Worm (Caenorhabditis elegans) whole organism, L1 larva: ENCODE measurements around the gene ZK822.9.
A peak's percentile ranks its signal among the peaks of the same experiment; 100 is the strongest.

ENCODE experiments used
- C16A3.4 ChIP-seq: fragments of 150-350 bp; optimal IDR thresholded peaks from 2 replicates; lab custom pipeline; 2014; ENCODE audit warnings: missing biosample characterization, missing genetic modification characterization
- C34B4.2 ChIP-seq: sonication (generic microtip); optimal IDR thresholded peaks from 2 replicates; lab custom pipeline; 2017; ENCODE audit warnings: mild to moderate bottlenecking, missing genetic modification characterization, missing compliant biosample characterization
- aha-1 ChIP-seq: fragments of 150-350 bp; optimal IDR thresholded peaks from 2 replicates; lab custom pipeline; 2014; ENCODE audit warnings: missing biosample characterization, missing genetic modification characterization
- ama-1 ChIP-seq: fragments of 150-350 bp; optimal IDR thresholded peaks from 2 replicates; lab custom pipeline; 2014
- blmp-1 ChIP-seq: fragments of 150-350 bp; optimal IDR thresholded peaks from 2 replicates; lab custom pipeline; 2014; ENCODE audit warnings: missing biosample characterization, missing genetic modification characterization
- ceh-63 ChIP-seq: fragments of 200-800 bp; sonication (Bioruptor generic); optimal IDR thresholded peaks from 2 replicates; lab custom pipeline; 2018; ENCODE audit warnings: mild to moderate bottlenecking, missing genetic modification characterization, missing compliant biosample characterization
- ceh-8 ChIP-seq: fragments of 200-800 bp; sonication (Bioruptor generic); optimal IDR thresholded peaks from 2 replicates; lab custom pipeline; 2018; ENCODE audit warnings: mild to moderate bottlenecking, missing genetic modification characterization, moderate library complexity, missing compliant biosample characterization
- dsc-1 ChIP-seq: sonication (generic microtip); optimal IDR thresholded peaks from 2 replicates; lab custom pipeline; 2016; ENCODE audit warnings: mild to moderate bottlenecking, missing genetic modification characterization, missing compliant biosample characterization
- efl-1 ChIP-seq, 4 experiments: fragments of 150-350 bp; optimal IDR thresholded peaks in 3 of 4; peaks in 1 of 4; 1 replicate in 1 of 4; 2 replicates in 3 of 4; lab custom pipeline; 2014; ENCODE audit warnings: missing biosample characterization in 2 of 4, missing genetic modification characterization in 2 of 4, missing genetic modification reagents in 2 of 4
- egl-13 ChIP-seq: sonication (generic microtip); optimal IDR thresholded peaks from 2 replicates; lab custom pipeline; 2016; ENCODE audit warnings: missing genotype, missing genetic modification reagents, missing genetic modification characterization, missing compliant biosample characterization
- egl-27 ChIP-seq, 2 experiments: fragments of 150-350 bp in 1 of 2; sonication (generic microtip); optimal IDR thresholded peaks; 3 replicates each; lab custom pipeline; 2017 to 2018; ENCODE audit warnings: missing biosample characterization in 2 of 2, missing genetic modification characterization in 2 of 2, missing genetic modification reagents in 2 of 2
- elt-2 ChIP-seq: sonication (generic microtip); optimal IDR thresholded peaks from 2 replicates; lab custom pipeline; 2016; ENCODE audit warnings: missing genetic modification characterization, mild to moderate bottlenecking, inconsistent platforms, missing compliant biosample characterization, missing genetic modification reagents
- elt-3 ChIP-seq, 6 experiments: fragments of 150-350 bp in 1 of 6; sonication (generic microtip); optimal IDR thresholded peaks; 2 replicates each; lab custom pipeline; 2017 to 2018; ENCODE audit warnings: missing biosample characterization in 6 of 6, missing genetic modification characterization in 6 of 6, inconsistent platforms in 1 of 6
- ets-5 ChIP-seq: fragments of 200-800 bp; sonication (Bioruptor generic); IDR thresholded peaks from 2 replicates; pipeline ENCODE4 v1.3.6; 2022; ENCODE audit warnings: missing genetic modification characterization, missing compliant biosample characterization
- fkh-4 ChIP-seq: sonication (generic microtip); optimal IDR thresholded peaks from 2 replicates; lab custom pipeline; 2016; ENCODE audit warnings: missing compliant biosample characterization, missing genetic modification characterization, borderline replicate concordance
- fos-1 ChIP-seq: fragments of 150-350 bp; optimal IDR thresholded peaks from 2 replicates; lab custom pipeline; 2014; ENCODE audit warnings: missing biosample characterization, missing genetic modification characterization
- hlh-17 ChIP-seq: fragments of 200-800 bp; sonication (Bioruptor generic); optimal IDR thresholded peaks from 2 replicates; lab custom pipeline; 2018; ENCODE audit warnings: missing genetic modification characterization, mild to moderate bottlenecking, missing compliant biosample characterization, moderate library complexity, borderline replicate concordance
- hlh-4 ChIP-seq: sonication (generic microtip); optimal IDR thresholded peaks from 2 replicates; lab custom pipeline; 2016; ENCODE audit warnings: mild to moderate bottlenecking, missing genetic modification characterization, missing compliant biosample characterization
- irx-1 ChIP-seq: sonication (generic microtip); optimal IDR thresholded peaks from 2 replicates; lab custom pipeline; 2016; ENCODE audit warnings: missing genetic modification characterization, missing compliant biosample characterization
- isw-1 ChIP-seq: fragments of 200-800 bp; sonication (Bioruptor generic); IDR thresholded peaks from 2 replicates; pipeline ENCODE4 v1.3.6; 2022; ENCODE audit warnings: missing genetic modification characterization, missing compliant biosample characterization
- jun-1 ChIP-seq: fragments of 150-350 bp; optimal IDR thresholded peaks from 2 replicates; lab custom pipeline; 2014; ENCODE audit warnings: missing biosample characterization, missing genetic modification reagents, missing genetic modification characterization
- lin-13 ChIP-seq: fragments of 150-350 bp; optimal IDR thresholded peaks from 2 replicates; lab custom pipeline; 2014; ENCODE audit warnings: missing biosample characterization, missing genetic modification reagents, missing genetic modification characterization
- lin-14 ChIP-seq: fragments of 200-800 bp; sonication (Bioruptor generic); optimal IDR thresholded peaks from 2 replicates; lab custom pipeline; 2018; ENCODE audit warnings: mild to moderate bottlenecking, missing genetic modification characterization, moderate library complexity, missing compliant biosample characterization
- lin-15B ChIP-seq: fragments of 150-350 bp; sonication (generic microtip); optimal IDR thresholded peaks from 3 replicates; lab custom pipeline; 2014; ENCODE audit warnings: missing biosample characterization, missing genetic modification characterization
- lin-39 ChIP-seq: fragments of 150-350 bp; optimal IDR thresholded peaks from 2 replicates; lab custom pipeline; 2014; ENCODE audit warnings: missing biosample characterization, missing genetic modification reagents, missing genetic modification characterization
- mab-9 ChIP-seq: fragments of 200-800 bp; sonication (Bioruptor generic); IDR thresholded peaks from 2 replicates; pipeline ENCODE4 v1.3.6; 2022; ENCODE audit warnings: missing genetic modification reagents, missing genetic modification characterization, missing compliant biosample characterization
- mdl-1 ChIP-seq, 2 experiments: fragments of 150-350 bp; optimal IDR thresholded peaks; 2 replicates each; lab custom pipeline; 2014 to 2017; ENCODE audit warnings: missing biosample characterization in 2 of 2, missing genetic modification characterization in 2 of 2, inconsistent platforms in 1 of 2
- mef-2 ChIP-seq: fragments of 150-350 bp; optimal IDR thresholded peaks from 2 replicates; lab custom pipeline; 2014; ENCODE audit warnings: missing biosample characterization, missing genetic modification characterization
- mep-1 ChIP-seq: fragments of 150-350 bp; optimal IDR thresholded peaks from 2 replicates; lab custom pipeline; 2014; ENCODE audit warnings: missing biosample characterization, missing genetic modification characterization
- nhr-12 ChIP-seq: sonication (generic microtip); optimal IDR thresholded peaks from 2 replicates; lab custom pipeline; 2017; ENCODE audit warnings: missing biosample characterization, missing genetic modification characterization
- nhr-237 ChIP-seq: fragments of 150-350 bp; optimal IDR thresholded peaks from 2 replicates; lab custom pipeline; 2014; ENCODE audit warnings: missing biosample characterization, missing genetic modification characterization
- nhr-28 ChIP-seq: fragments of 150-350 bp; optimal IDR thresholded peaks from 2 replicates; lab custom pipeline; 2014; ENCODE audit warnings: missing biosample characterization, missing genetic modification characterization
- nhr-76 ChIP-seq: sonication (generic microtip); optimal IDR thresholded peaks from 2 replicates; lab custom pipeline; 2017; ENCODE audit warnings: missing biosample characterization, missing genetic modification characterization
- nhr-84 ChIP-seq: sonication (generic microtip); optimal IDR thresholded peaks from 2 replicates; lab custom pipeline; 2017; ENCODE audit warnings: missing biosample characterization, missing genetic modification characterization
- nhr-85 ChIP-seq: sonication (generic microtip); peaks from one replicate; lab custom pipeline; 2016; ENCODE audit warnings: missing genetic modification characterization, inconsistent platforms, missing compliant biosample characterization
- pax-3 ChIP-seq: fragments of 200-800 bp; sonication (Bioruptor generic); optimal IDR thresholded peaks from 2 replicates; lab custom pipeline; 2018; ENCODE audit warnings: mild to moderate bottlenecking, missing genetic modification characterization, moderate library complexity, missing compliant biosample characterization
- pqm-1 ChIP-seq: sonication (generic microtip); optimal IDR thresholded peaks from 3 replicates; lab custom pipeline; 2017; ENCODE audit warnings: missing biosample characterization, missing genetic modification characterization
- rnt-1 ChIP-seq: sonication (generic microtip); optimal IDR thresholded peaks from 2 replicates; lab custom pipeline; 2016; ENCODE audit warnings: mild to moderate bottlenecking, missing genetic modification characterization, moderate library complexity, missing compliant biosample characterization
- skn-1 ChIP-seq: fragments of 150-350 bp; optimal IDR thresholded peaks from 2 replicates; lab custom pipeline; 2014; ENCODE audit warnings: missing biosample characterization, missing genetic modification characterization
- snpc-4 ChIP-seq: fragments of 150-350 bp; optimal IDR thresholded peaks from 2 replicates; lab custom pipeline; 2014; ENCODE audit warnings: missing biosample characterization, missing genetic modification characterization
- sox-4 ChIP-seq: sonication (generic microtip); optimal IDR thresholded peaks from 2 replicates; lab custom pipeline; 2016; ENCODE audit warnings: missing genetic modification characterization, missing compliant biosample characterization
- swsn-7 ChIP-seq: sonication (generic microtip); optimal IDR thresholded peaks from 2 replicates; lab custom pipeline; 2016; ENCODE audit warnings: missing genetic modification characterization, missing compliant biosample characterization
- tbx-2 ChIP-seq: sonication (generic microtip); optimal IDR thresholded peaks from 2 replicates; lab custom pipeline; 2016; ENCODE audit warnings: missing genetic modification characterization, missing compliant biosample characterization
- tlp-1 ChIP-seq: fragments of 150-350 bp; optimal IDR thresholded peaks from 2 replicates; lab custom pipeline; 2014; ENCODE audit warnings: missing biosample characterization, missing genetic modification characterization
- unc-86 ChIP-seq: sonication (generic microtip); optimal IDR thresholded peaks from 2 replicates; lab custom pipeline; 2016; ENCODE audit warnings: missing genetic modification characterization, missing compliant biosample characterization
- unc-98 ChIP-seq: fragments of 200-800 bp; sonication (Bioruptor generic); IDR thresholded peaks from 2 replicates; pipeline ENCODE4 v1.3.6; 2022; ENCODE audit warnings: missing genetic modification characterization, missing compliant biosample characterization
- vab-15 ChIP-seq: sonication (generic microtip); optimal IDR thresholded peaks from 2 replicates; lab custom pipeline; 2017; ENCODE audit warnings: missing genotype, mild to moderate bottlenecking, missing genetic modification characterization, missing compliant biosample characterization
- xbp-1 ChIP-seq: sonication (generic microtip); optimal IDR thresholded peaks from 2 replicates; lab custom pipeline; 2016; ENCODE audit warnings: missing genetic modification characterization, missing compliant biosample characterization
- zag-1 ChIP-seq: fragments of 150-350 bp; optimal IDR thresholded peaks from 2 replicates; lab custom pipeline; 2014; ENCODE audit warnings: missing biosample characterization, missing genetic modification characterization
- zip-4 ChIP-seq: fragments of 200-800 bp; sonication (Bioruptor generic); optimal IDR thresholded peaks from 2 replicates; lab custom pipeline; 2018; ENCODE audit warnings: mild to moderate bottlenecking, missing genetic modification characterization, moderate library complexity, missing compliant biosample characterization

ZK822.9 gene

DNA sequence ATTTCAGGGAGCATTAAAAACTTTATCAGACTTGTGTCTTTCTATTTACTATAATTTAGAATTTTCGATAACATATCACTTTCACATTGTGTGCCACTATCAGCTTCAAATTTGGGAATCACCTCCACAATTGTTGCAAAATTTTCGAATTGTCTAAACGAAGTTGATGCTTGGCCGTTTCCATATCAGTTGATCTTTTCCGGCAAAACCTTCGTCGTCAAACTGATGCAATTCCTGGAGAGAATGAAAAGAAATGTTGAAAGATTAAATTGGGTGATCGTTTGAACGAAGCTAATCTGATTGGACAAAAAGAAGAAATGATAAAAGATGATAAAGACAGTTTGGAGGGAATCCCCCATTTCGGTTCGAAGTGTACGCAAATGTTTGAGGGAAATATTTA, 39.8 kb downstream of the ZK822.9 start (continued):
- no peak for TF ChIP-seq egl-13 (tag; lab: Kevin White, UChicago)
- TF ChIP-seq elt-2 (tag; lab: Kevin White, UChicago) = peak; percentile 99
- TF ChIP-seq isw-1 (GFP tag; lab: Robert Waterston, UW) = no peak
- no peak for TF ChIP-seq egl-27 (tag; optimal IDR thresholded peaks at IDR 0.05; lab: Kevin White, UChicago)
- TF ChIP-seq xbp-1 (tag; lab: Kevin White, UChicago) = peak; percentile 1
- TF ChIP-seq dsc-1 = no peak
- TF ChIP-seq vab-15 = no peak
- TF ChIP-seq mef-2 (tag; lab: Kevin White, UChicago) = no peak
- TF ChIP-seq nhr-12 (tag; lab: Kevin White, UChicago) = no peak
- TF ChIP-seq rnt-1 (tag; lab: Kevin White, UChicago) = no peak
- TF ChIP-seq blmp-1 (tag; lab: Kevin White, UChicago) = peak; percentile 67
- TF ChIP-seq lin-39 (tag; lab: Kevin White, UChicago) = no peak
- TF ChIP-seq nhr-84 (tag; lab: Kevin White, UChicago) = no peak
- TF ChIP-seq zip-4 (GFP tag; lab: Kevin White, UChicago) = no peak
- TF ChIP-seq ceh-8 (GFP tag; lab: Kevin White, UChicago) = no peak
- TF ChIP-seq zag-1 (tag; lab: Kevin White, UChicago) = no peak
- TF ChIP-seq unc-98 (GFP tag; lab: Robert Waterston, UW) = no peak
- peak; percentile 32 for TF ChIP-seq jun-1
- no peak for TF ChIP-seq snpc-4 (tag; lab: Kevin White, UChicago)
- TF ChIP-seq nhr-76 (tag; lab: Kevin White, UChicago) = no peak
- peak in 5 of 6 experiments; percentile 15 to 73 (median 30) for TF ChIP-seq elt-3 (tag; optimal IDR thresholded peaks at IDR 0.05; lab: Kevin White, UChicago)
- TF ChIP-seq pax-3 (tag; lab: Kevin White, UChicago) = peak; percentile 37
- no peak for TF ChIP-seq fkh-4 (tag; lab: Kevin White, UChicago)
- no peak for TF ChIP-seq mab-9 (GFP tag; lab: Robert Waterston, UW)
- peak; percentile 13 for TF ChIP-seq swsn-7 (tag; lab: Kevin White, UChicago)
- TF ChIP-seq lin-14 = peak; percentile 34
- TF ChIP-seq nhr-28 (tag; lab: Kevin White, UChicago) = no peak
- TF ChIP-seq ets-5 = no peak
- peak; percentile 54 for TF ChIP-seq tlp-1 (tag; lab: Kevin White, UChicago)
- TF ChIP-seq skn-1 (tag; lab: Kevin White, UChicago) = no peak
- TF ChIP-seq hlh-4 (tag; lab: Kevin White, UChicago) = no peak
- TF ChIP-seq irx-1 (tag; lab: Kevin White, UChicago) = no peak
- TF ChIP-seq fos-1 (tag; lab: Kevin White, UChicago) = no peak
- TF ChIP-seq ama-1 = peak; percentile 80
- TF ChIP-seq hlh-17 = no peak
- TF ChIP-seq nhr-237 (tag; lab: Kevin White, UChicago) = no peak
- TF ChIP-seq, all 84 proteins: peak for 24

DNA sequence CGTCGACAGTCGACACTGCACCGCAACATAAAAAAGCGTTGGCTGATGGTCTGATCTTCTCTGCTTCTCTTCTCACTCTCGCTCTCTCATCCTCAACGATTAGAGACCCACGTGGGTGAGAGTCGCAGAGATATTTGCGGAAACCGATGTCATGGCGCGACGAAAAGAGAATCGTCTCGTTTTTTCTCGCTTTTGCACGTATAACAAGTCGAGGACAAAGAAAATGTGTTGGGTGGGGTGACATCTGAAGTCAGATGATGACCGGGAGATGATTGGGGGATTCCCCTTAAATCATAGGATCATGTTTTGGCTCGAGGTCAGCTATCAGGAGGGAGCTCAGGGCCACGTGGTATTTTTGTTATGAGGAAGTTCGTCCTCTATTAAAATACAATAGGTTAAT, 40.6 kb downstream of the ZK822.9 start:
- peak; percentile 83 for TF ChIP-seq aha-1 (tag; lab: Kevin White, UChicago)
- peak; percentile 72 for TF ChIP-seq lin-13 (GFP tag; lab: Kevin White, UChicago)
- peak; percentile 11 for TF ChIP-seq zip-4 (GFP tag; lab: Kevin White, UChicago)
- TF ChIP-seq C34B4.2 (tag; lab: Kevin White, UChicago) = no peak
- peak; percentile 77 for TF ChIP-seq fos-1 (tag; lab: Kevin White, UChicago)
- TF ChIP-seq tbx-2 (tag; lab: Kevin White, UChicago) = peak; percentile 90
- TF ChIP-seq ceh-63 (GFP tag; lab: Kevin White, UChicago) = no peak
- TF ChIP-seq sox-4 = peak; percentile 63
- TF ChIP-seq vab-15 = peak; percentile 54
- peak; percentile 57 for TF ChIP-seq egl-13 (tag; lab: Kevin White, UChicago)
- TF ChIP-seq pax-3 (tag; lab: Kevin White, UChicago) = peak; percentile 45
- peak; percentile 62 for TF ChIP-seq mab-9 (GFP tag; lab: Robert Waterston, UW)
- peak; percentile 78 to 79 for TF ChIP-seq efl-1 (optimal IDR thresholded peaks at IDR 0.05; lab: Kevin White, UChicago)
- TF ChIP-seq efl-1 (GFP tag; optimal IDR thresholded peaks at IDR 0.05 in 1 of 2; lab: Kevin White, UChicago) = peak; percentile 42 to 96
- TF ChIP-seq mdl-1 (tag; optimal IDR thresholded peaks at IDR 0.05; lab: Kevin White, UChicago) = peak; percentile 98 to 100
- no peak for TF ChIP-seq pqm-1
- no peak for TF ChIP-seq fkh-4 (tag; lab: Kevin White, UChicago)
- TF ChIP-seq nhr-84 (tag; lab: Kevin White, UChicago) = no peak
- peak; percentile 74 for TF ChIP-seq unc-98 (GFP tag; lab: Robert Waterston, UW)
- peak; percentile 36 for TF ChIP-seq jun-1
- TF ChIP-seq lin-15B (tag; lab: Kevin White, UChicago) = no peak
- no peak for TF ChIP-seq unc-86 (tag; lab: Kevin White, UChicago)
- peak; percentile 93 for TF ChIP-seq mep-1 (tag; lab: Kevin White, UChicago)
- TF ChIP-seq blmp-1 (tag; lab: Kevin White, UChicago) = peak; percentile 93
- TF ChIP-seq skn-1 (tag; lab: Kevin White, UChicago) = peak; percentile 54
- TF ChIP-seq tlp-1 (tag; lab: Kevin White, UChicago) = no peak
- TF ChIP-seq nhr-85 = peak; percentile 100
- peak; percentile 82 for TF ChIP-seq C16A3.4
- TF ChIP-seq zag-1 (tag; lab: Kevin White, UChicago) = no peak
- peak; percentile 62 for TF ChIP-seq lin-39 (tag; lab: Kevin White, UChicago)
- TF ChIP-seq hlh-4 (tag; lab: Kevin White, UChicago) = no peak
- TF ChIP-seq elt-2 (tag; lab: Kevin White, UChicago) = peak; percentile 70
